Worm (Caenorhabditis elegans): ENCODE data around the gene K03B4.2.

ce11 chrV:4667062-4667461 lies 20.7 kb upstream of the K03B4.2 start:
- TF ChIP-seq tbx-11 (GFP tag; IDR thresholded peaks at IDR 0.05) (no peak), ama-1 (optimal IDR thresholded peaks at IDR 0.05) (no peak), ceh-13 (GFP tag; optimal IDR thresholded peaks at IDR 0.05) (no peak), hnd-1 (tag; optimal IDR thresholded peaks at IDR 0.05) (no peak), aly-1 (tag; optimal IDR thresholded peaks at IDR 0.05) (peak; percentile 19)

Measured in whole organism, early embryonic.